Fruit fly (Drosophila melanogaster) whole organism, pupa: Measurements from ENCODE around the gene Mul1.

Experiments
- fd96Ca ChIP-seq: fragments of 200-800 bp; sonication (Bioruptor generic); IDR thresholded peaks from 3 replicates; pipeline ENCODE4 v1.3.6; 2022; ENCODE audit warnings: missing biosample characterization, missing genetic modification characterization
- gl ChIP-seq: fragments of 200-800 bp; sonication (Bioruptor generic); optimal IDR thresholded peaks from 2 replicates; lab custom pipeline; 2018; ENCODE audit warnings: missing biosample characterization, mild to moderate bottlenecking, missing genetic modification characterization
- rn ChIP-seq: fragments of 200-800 bp; sonication (Bioruptor generic); IDR thresholded peaks from 2 replicates; pipeline ENCODE4 v1.3.6; 2022; ENCODE audit warnings: missing biosample characterization, missing genetic modification characterization

- TF ChIP-seq fd96Ca (GFP tag; lab: Robert Waterston, UW) (no peak), gl (tag; lab: Kevin White, UChicago) (no peak), rn (no peak)
These were observed 14.2 kb downstream of the Mul1 start, which contains the start of gene Gr64f for dm6 chr3L:4035499-4035898.
